Worm (Caenorhabditis elegans) whole organism, L1 larva: ENCODE measurements around the gene C32H11.3.

Experiments used
- C16A3.4 ChIP-seq: fragments of 150-350 bp; optimal IDR thresholded peaks from 2 replicates; lab custom pipeline; 2014; ENCODE audit warnings: missing biosample characterization, missing genetic modification characterization
- alr-1 ChIP-seq: fragments of 200-800 bp; sonication (Bioruptor generic); optimal IDR thresholded peaks from 2 replicates; lab custom pipeline; 2018; ENCODE audit warnings: borderline replicate concordance, mild to moderate bottlenecking, missing genetic modification characterization, missing compliant biosample characterization
- aly-2 ChIP-seq: fragments of 150-350 bp; optimal IDR thresholded peaks from 2 replicates; lab custom pipeline; 2014; ENCODE audit warnings: missing biosample characterization, missing genetic modification characterization
- ama-1 ChIP-seq: fragments of 150-350 bp; optimal IDR thresholded peaks from 2 replicates; lab custom pipeline; 2014
- ceh-90 ChIP-seq: sonication (generic microtip); optimal IDR thresholded peaks from 2 replicates; lab custom pipeline; 2016; ENCODE audit warnings: missing genetic modification characterization, missing compliant biosample characterization
- dsc-1 ChIP-seq: sonication (generic microtip); optimal IDR thresholded peaks from 2 replicates; lab custom pipeline; 2016; ENCODE audit warnings: mild to moderate bottlenecking, missing genetic modification characterization, missing compliant biosample characterization
- efl-3 ChIP-seq: fragments of 200-800 bp; sonication (Bioruptor generic); optimal IDR thresholded peaks from 2 replicates; lab custom pipeline; 2018; ENCODE audit warnings: mild to moderate bottlenecking, missing genetic modification characterization, missing compliant biosample characterization
- egl-27 ChIP-seq, 2 experiments: fragments of 150-350 bp in 1 of 2; sonication (generic microtip); optimal IDR thresholded peaks; 3 replicates each; lab custom pipeline; 2017 to 2018; ENCODE audit warnings: missing biosample characterization in 2 of 2, missing genetic modification characterization in 2 of 2, missing genetic modification reagents in 2 of 2
- elt-2 ChIP-seq: sonication (generic microtip); optimal IDR thresholded peaks from 2 replicates; lab custom pipeline; 2016; ENCODE audit warnings: missing genetic modification characterization, mild to moderate bottlenecking, inconsistent platforms, missing compliant biosample characterization, missing genetic modification reagents
- elt-3 ChIP-seq, 6 experiments: fragments of 150-350 bp in 1 of 6; sonication (generic microtip); optimal IDR thresholded peaks; 2 replicates each; lab custom pipeline; 2017 to 2018; ENCODE audit warnings: missing biosample characterization in 6 of 6, missing genetic modification characterization in 6 of 6, inconsistent platforms in 1 of 6
- fkh-4 ChIP-seq: sonication (generic microtip); optimal IDR thresholded peaks from 2 replicates; lab custom pipeline; 2016; ENCODE audit warnings: missing compliant biosample characterization, missing genetic modification characterization, borderline replicate concordance
- fos-1 ChIP-seq: fragments of 150-350 bp; optimal IDR thresholded peaks from 2 replicates; lab custom pipeline; 2014; ENCODE audit warnings: missing biosample characterization, missing genetic modification characterization
- grh-1 ChIP-seq: fragments of 200-800 bp; sonication (Bioruptor generic); IDR thresholded peaks from 2 replicates; pipeline ENCODE4 v1.3.6; 2022; ENCODE audit warnings: missing genetic modification reagents, missing genetic modification characterization, missing compliant biosample characterization
- hlh-17 ChIP-seq: fragments of 200-800 bp; sonication (Bioruptor generic); optimal IDR thresholded peaks from 2 replicates; lab custom pipeline; 2018; ENCODE audit warnings: missing genetic modification characterization, mild to moderate bottlenecking, missing compliant biosample characterization, moderate library complexity, borderline replicate concordance
- hpl-2 ChIP-seq: fragments of 150-350 bp; optimal IDR thresholded peaks from 2 replicates; lab custom pipeline; 2014; ENCODE audit warnings: missing biosample characterization, missing genetic modification reagents, missing genetic modification characterization
- irx-1 ChIP-seq: sonication (generic microtip); optimal IDR thresholded peaks from 2 replicates; lab custom pipeline; 2016; ENCODE audit warnings: missing genetic modification characterization, missing compliant biosample characterization
- isw-1 ChIP-seq: fragments of 200-800 bp; sonication (Bioruptor generic); IDR thresholded peaks from 2 replicates; pipeline ENCODE4 v1.3.6; 2022; ENCODE audit warnings: missing genetic modification characterization, missing compliant biosample characterization
- lin-35 ChIP-seq, 2 experiments: fragments of 150-350 bp; optimal IDR thresholded peaks; 2 replicates each; lab custom pipeline; 2014; ENCODE audit warnings: missing biosample characterization in 2 of 2, missing genetic modification characterization in 2 of 2, missing genetic modification reagents in 2 of 2
- lin-39 ChIP-seq: fragments of 150-350 bp; optimal IDR thresholded peaks from 2 replicates; lab custom pipeline; 2014; ENCODE audit warnings: missing biosample characterization, missing genetic modification reagents, missing genetic modification characterization
- lir-3 ChIP-seq: sonication (generic microtip); optimal IDR thresholded peaks from 2 replicates; lab custom pipeline; 2016; ENCODE audit warnings: mild to moderate bottlenecking, missing genetic modification characterization, moderate library complexity, missing compliant biosample characterization; ENCODE audit not compliant: poor library complexity
- lsy-2 ChIP-seq, 2 experiments: fragments of 150-350 bp; optimal IDR thresholded peaks; 2 replicates each; lab custom pipeline; 2014; ENCODE audit warnings: missing biosample characterization in 2 of 2, missing genetic modification characterization in 2 of 2
- mdl-1 ChIP-seq, 2 experiments: fragments of 150-350 bp; optimal IDR thresholded peaks; 2 replicates each; lab custom pipeline; 2014 to 2017; ENCODE audit warnings: missing biosample characterization in 2 of 2, missing genetic modification characterization in 2 of 2, inconsistent platforms in 1 of 2
- nhr-11 ChIP-seq: fragments of 150-350 bp; optimal IDR thresholded peaks from 2 replicates; lab custom pipeline; 2014; ENCODE audit warnings: missing biosample characterization, missing genetic modification characterization
- nhr-12 ChIP-seq: sonication (generic microtip); optimal IDR thresholded peaks from 2 replicates; lab custom pipeline; 2017; ENCODE audit warnings: missing biosample characterization, missing genetic modification characterization
- nhr-19 ChIP-seq: fragments of 200-800 bp; sonication (Bioruptor generic); conservative IDR thresholded peaks from 2 replicates; pipeline ENCODE4 v1.3.6; 2022; ENCODE audit warnings: missing genetic modification characterization, missing compliant biosample characterization
- nhr-237 ChIP-seq: fragments of 150-350 bp; optimal IDR thresholded peaks from 2 replicates; lab custom pipeline; 2014; ENCODE audit warnings: missing biosample characterization, missing genetic modification characterization
- nhr-84 ChIP-seq: sonication (generic microtip); optimal IDR thresholded peaks from 2 replicates; lab custom pipeline; 2017; ENCODE audit warnings: missing biosample characterization, missing genetic modification characterization
- pag-3 ChIP-seq: sonication (generic microtip); optimal IDR thresholded peaks from 2 replicates; lab custom pipeline; 2017; ENCODE audit warnings: missing genetic modification characterization, mild to moderate bottlenecking, missing compliant biosample characterization, antibody characterized with exemption, borderline replicate concordance; ENCODE audit not compliant: insufficient read depth
- skn-1 ChIP-seq: fragments of 150-350 bp; optimal IDR thresholded peaks from 2 replicates; lab custom pipeline; 2014; ENCODE audit warnings: missing biosample characterization, missing genetic modification characterization
- snpc-4 ChIP-seq: fragments of 150-350 bp; optimal IDR thresholded peaks from 2 replicates; lab custom pipeline; 2014; ENCODE audit warnings: missing biosample characterization, missing genetic modification characterization
- sptf-1 ChIP-seq: fragments of 150-350 bp; optimal IDR thresholded peaks from 2 replicates; lab custom pipeline; 2014; ENCODE audit warnings: missing biosample characterization, missing genetic modification characterization
- sup-37 ChIP-seq: fragments of 200-800 bp; sonication (Bioruptor generic); optimal IDR thresholded peaks from 2 replicates; lab custom pipeline; 2018; ENCODE audit warnings: mild to moderate bottlenecking, missing genetic modification characterization, missing compliant biosample characterization
- tlp-1 ChIP-seq: fragments of 150-350 bp; optimal IDR thresholded peaks from 2 replicates; lab custom pipeline; 2014; ENCODE audit warnings: missing biosample characterization, missing genetic modification characterization
- unc-130 ChIP-seq: fragments of 150-350 bp; optimal IDR thresholded peaks from 2 replicates; lab custom pipeline; 2017; ENCODE audit warnings: missing biosample characterization, missing genetic modification characterization, inconsistent platforms
- unc-30 ChIP-seq: sonication (generic microtip); optimal IDR thresholded peaks from 2 replicates; lab custom pipeline; 2017; ENCODE audit warnings: missing biosample characterization, missing genetic modification characterization
- unc-86 ChIP-seq: sonication (generic microtip); optimal IDR thresholded peaks from 2 replicates; lab custom pipeline; 2016; ENCODE audit warnings: missing genetic modification characterization, missing compliant biosample characterization
- xbp-1 ChIP-seq: sonication (generic microtip); optimal IDR thresholded peaks from 2 replicates; lab custom pipeline; 2016; ENCODE audit warnings: missing genetic modification characterization, missing compliant biosample characterization
- ztf-4 ChIP-seq: fragments of 150-350 bp; optimal IDR thresholded peaks from 2 replicates; lab custom pipeline; 2014; ENCODE audit warnings: missing biosample characterization, missing genetic modification characterization

The C32H11.3 gene

ce11 chrIV:12900267-12900666 is 18.1 kb upstream of the C32H11.3 start, which contains the start of gene K08D8.10:
K08D8.10 (plus strand) TSS chrIV:12900567.
- TF ChIP-seq egl-27 (tag; optimal IDR thresholded peaks at IDR 0.05; lab: Kevin White, UChicago), result no peak
- TF ChIP-seq elt-3 (tag; optimal IDR thresholded peaks at IDR 0.05; lab: Kevin White, UChicago), result no peak
- TF ChIP-seq efl-3, result no peak
- TF ChIP-seq nhr-84 (tag; lab: Kevin White, UChicago), result no peak
- TF ChIP-seq unc-30 (tag; lab: Kevin White, UChicago), result no peak
- TF ChIP-seq ama-1 (lab: Kevin White, UChicago), result no peak
- no peak for TF ChIP-seq skn-1 (tag; lab: Kevin White, UChicago)
- no peak for TF ChIP-seq lin-39
- TF ChIP-seq nhr-237 (tag; lab: Kevin White, UChicago), result no peak
- TF ChIP-seq irx-1 (tag; lab: Kevin White, UChicago), result no peak
- no peak for TF ChIP-seq nhr-11 (tag; lab: Kevin White, UChicago)
- TF ChIP-seq ztf-4 (tag; lab: Kevin White, UChicago), result no peak

DNA sequence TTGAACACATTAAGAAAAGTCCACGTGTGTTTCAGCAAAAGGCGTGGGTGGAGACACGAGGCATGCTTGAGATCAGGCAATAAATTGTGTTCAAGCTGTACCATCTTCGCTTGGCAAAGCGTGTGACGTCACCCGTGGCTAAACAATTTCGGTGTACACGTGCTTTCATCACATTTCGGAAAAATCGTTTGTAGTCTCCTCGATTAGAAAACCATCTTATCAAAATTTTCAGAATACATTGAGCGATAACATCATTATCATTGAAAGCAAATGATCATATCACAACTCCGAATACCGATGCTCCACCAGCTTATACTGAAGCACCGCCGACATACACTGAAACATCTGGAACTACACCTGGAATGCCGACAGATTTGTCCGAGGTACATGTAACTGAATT is 16.8 kb upstream of the C32H11.3 start:
- TF ChIP-seq mdl-1 (tag; optimal IDR thresholded peaks at IDR 0.05; lab: Kevin White, UChicago), result no peak
- peak; percentile 83 for TF ChIP-seq elt-2 (tag; lab: Kevin White, UChicago)
- TF ChIP-seq sptf-1, result no peak
- peak in 1 of 2 experiments; percentile 15 for TF ChIP-seq lin-35 (GFP tag; optimal IDR thresholded peaks at IDR 0.05; lab: Kevin White, UChicago)
- TF ChIP-seq fkh-4 (tag; lab: Kevin White, UChicago), result no peak
- no peak for TF ChIP-seq lir-3 (tag; lab: Kevin White, UChicago)
- no peak for TF ChIP-seq efl-3
- TF ChIP-seq unc-86, result no peak
- TF ChIP-seq unc-130 (tag; lab: Kevin White, UChicago), result no peak
- TF ChIP-seq alr-1, result no peak
- TF ChIP-seq lsy-2 (tag; optimal IDR thresholded peaks at IDR 0.05; lab: Kevin White, UChicago), result no peak
- TF ChIP-seq nhr-12 (tag; lab: Kevin White, UChicago), result no peak
- no peak for TF ChIP-seq ceh-90
- TF ChIP-seq, all 84 proteins: peak for 2

DNA sequence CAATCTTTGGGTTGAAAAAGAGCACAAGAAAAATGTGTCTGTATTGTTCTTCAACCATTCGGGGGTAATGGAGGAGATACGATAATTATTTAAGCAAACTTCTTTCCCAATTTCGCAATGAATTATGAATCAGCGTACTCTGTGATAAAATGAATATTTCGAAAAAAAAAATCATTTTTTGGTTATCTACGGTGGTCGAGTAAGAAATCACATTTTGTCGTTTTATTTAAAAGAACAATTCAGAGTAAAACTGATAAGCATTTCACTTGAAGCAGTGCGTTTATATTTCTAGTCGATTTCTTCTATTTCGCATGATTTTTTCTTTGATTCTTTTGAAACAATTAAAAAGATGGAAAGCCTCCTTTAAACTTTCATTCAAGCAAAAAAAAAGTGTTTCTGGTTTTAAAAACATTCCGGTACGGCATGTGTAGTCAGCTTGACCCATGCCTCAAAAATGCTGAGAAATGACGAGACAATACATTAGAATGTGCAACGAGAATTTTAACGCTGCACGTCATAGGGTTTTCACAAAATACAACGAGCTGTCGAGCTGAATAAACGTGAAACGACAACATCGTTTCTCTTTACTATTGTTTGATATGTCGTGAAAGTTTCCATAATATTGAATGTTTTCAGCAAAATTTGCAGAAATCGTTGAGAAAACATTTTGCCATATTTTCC is 15.8 kb upstream of the C32H11.3 start, which contains the start of gene K08D8.2:
Gene K08D8.2 (plus strand): TSS at position 631 of the 681 bp plus-strand sequence.
- no peak for TF ChIP-seq aly-2 (tag; lab: Kevin White, UChicago)
- no peak for TF ChIP-seq hlh-17 (GFP tag; lab: Kevin White, UChicago)
- no peak for TF ChIP-seq fos-1 (tag; lab: Kevin White, UChicago)
- TF ChIP-seq C16A3.4 (tag; lab: Kevin White, UChicago), result no peak
- peak; percentile 49 for TF ChIP-seq elt-2 (tag; lab: Kevin White, UChicago)
- no peak for TF ChIP-seq dsc-1 (tag; lab: Kevin White, UChicago)
- TF ChIP-seq snpc-4 (tag; lab: Kevin White, UChicago), result no peak

DNA sequence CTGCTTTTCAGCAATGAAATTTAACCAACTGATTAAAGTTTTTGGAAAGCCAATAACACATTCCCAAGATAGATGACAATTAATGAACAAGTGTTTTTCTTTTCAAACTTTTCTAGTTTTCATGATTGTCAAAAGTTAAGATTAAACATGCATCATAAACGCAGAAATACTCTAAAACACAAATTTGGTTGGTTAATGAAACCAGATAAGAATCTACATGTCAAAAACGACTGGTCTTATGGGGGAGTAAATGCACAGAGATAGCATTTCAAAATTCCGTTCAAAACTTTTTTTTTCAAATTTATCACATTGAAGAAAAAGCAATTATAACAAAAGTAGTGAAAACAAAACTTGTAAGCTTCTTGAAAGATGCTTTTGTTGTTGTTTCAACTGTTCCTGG is 14.7 kb upstream of the C32H11.3 start:
- no peak for TF ChIP-seq grh-1 (GFP tag; lab: Robert Waterston, UW)
- no peak for TF ChIP-seq ztf-4 (tag; lab: Kevin White, UChicago)
- no peak for TF ChIP-seq isw-1 (GFP tag; lab: Robert Waterston, UW)
- TF ChIP-seq sptf-1, result no peak
- TF ChIP-seq sup-37, result no peak
- no peak for TF ChIP-seq nhr-19 (GFP tag; lab: Robert Waterston, UW)
- no peak for TF ChIP-seq aly-2 (tag; lab: Kevin White, UChicago)
- no peak for TF ChIP-seq tlp-1 (tag; lab: Kevin White, UChicago)
- TF ChIP-seq mdl-1 (tag; optimal IDR thresholded peaks at IDR 0.05; lab: Kevin White, UChicago), result no peak
- no peak for TF ChIP-seq xbp-1 (tag; lab: Kevin White, UChicago)
- TF ChIP-seq hpl-2, result no peak
- no peak for TF ChIP-seq elt-3 (tag; optimal IDR thresholded peaks at IDR 0.05; lab: Kevin White, UChicago)
- no peak for TF ChIP-seq pag-3 (tag; lab: Kevin White, UChicago)
